Worm (Caenorhabditis elegans) whole organism, L3 larva: ENCODE measurements around the gene F41C3.11.

Source experiments
- aly-2 ChIP-seq: fragments of 150-350 bp; optimal IDR thresholded peaks from 2 replicates; lab custom pipeline; 2014; ENCODE audit warnings: missing biosample characterization, missing genetic modification characterization
- ama-1 ChIP-seq: fragments of 150-350 bp; optimal IDR thresholded peaks from 2 replicates; lab custom pipeline; 2018
- ceh-82 ChIP-seq: fragments of 150-350 bp; optimal IDR thresholded peaks from 2 replicates; lab custom pipeline; 2014; ENCODE audit warnings: missing biosample characterization, missing genetic modification characterization
- ceh-9 ChIP-seq: sonication (generic microtip); optimal IDR thresholded peaks from 2 replicates; lab custom pipeline; 2018; ENCODE audit warnings: missing biosample characterization, missing genetic modification characterization
- daf-12 ChIP-seq: fragments of 150-350 bp; optimal IDR thresholded peaks from 2 replicates; lab custom pipeline; 2014; ENCODE audit warnings: missing biosample characterization, missing genetic modification reagents, missing genetic modification characterization
- egl-5 ChIP-seq: fragments of 150-350 bp; optimal IDR thresholded peaks from 2 replicates; lab custom pipeline; 2017; ENCODE audit warnings: missing biosample characterization, missing genetic modification reagents, missing genetic modification characterization, inconsistent platforms
- elt-1 ChIP-seq: fragments of 150-350 bp; optimal IDR thresholded peaks from 2 replicates; lab custom pipeline; 2014; ENCODE audit warnings: missing biosample characterization, missing genetic modification characterization
- elt-2 ChIP-seq: sonication (generic microtip); optimal IDR thresholded peaks from 2 replicates; lab custom pipeline; 2016; ENCODE audit warnings: missing genetic modification reagents, mild to moderate bottlenecking, missing genetic modification characterization, missing compliant biosample characterization
- elt-3 ChIP-seq, 3 experiments: fragments of 150-350 bp in 1 of 3; sonication (generic microtip) in 2 of 3; optimal IDR thresholded peaks; 2 replicates in 2 of 3; 4 replicates in 1 of 3; lab custom pipeline; 2014 to 2017; ENCODE audit warnings: missing biosample characterization in 3 of 3, missing genetic modification characterization in 3 of 3
- fkh-10 ChIP-seq: sonication (generic microtip); optimal IDR thresholded peaks from 2 replicates; lab custom pipeline; 2017; ENCODE audit warnings: missing biosample characterization, missing genetic modification reagents, missing genetic modification characterization
- fkh-2 ChIP-seq: fragments of 150-350 bp; optimal IDR thresholded peaks from 2 replicates; lab custom pipeline; 2014; ENCODE audit warnings: missing biosample characterization, missing genetic modification reagents, missing genetic modification characterization
- fos-1 ChIP-seq: fragments of 150-350 bp; optimal IDR thresholded peaks from 2 replicates; lab custom pipeline; 2014; ENCODE audit warnings: missing biosample characterization, missing genetic modification characterization
- jun-1 ChIP-seq: fragments of 150-350 bp; optimal IDR thresholded peaks from 2 replicates; lab custom pipeline; 2014; ENCODE audit warnings: missing biosample characterization, missing genetic modification reagents, missing genetic modification characterization
- lin-15B ChIP-seq: fragments of 150-350 bp; optimal IDR thresholded peaks from 2 replicates; lab custom pipeline; 2014; ENCODE audit warnings: missing biosample characterization, missing genetic modification characterization
- lsy-12 ChIP-seq: sonication (generic microtip); optimal IDR thresholded peaks from 2 replicates; lab custom pipeline; 2016; ENCODE audit warnings: mild to moderate bottlenecking, missing genetic modification characterization, missing compliant biosample characterization
- mdl-1 ChIP-seq: fragments of 150-350 bp; optimal IDR thresholded peaks from 2 replicates; lab custom pipeline; 2014; ENCODE audit warnings: missing biosample characterization, missing genetic modification characterization
- mml-1 ChIP-seq: fragments of 150-350 bp; sonication (generic microtip); optimal IDR thresholded peaks from 3 replicates; lab custom pipeline; 2014; ENCODE audit warnings: missing biosample characterization, missing genetic modification characterization
- nfya-1 ChIP-seq: sonication (generic microtip); optimal IDR thresholded peaks from 2 replicates; lab custom pipeline; 2017; ENCODE audit warnings: missing genetic modification characterization, mild to moderate bottlenecking, missing compliant biosample characterization, antibody characterized with exemption, moderate library complexity; ENCODE audit not compliant: insufficient read depth
- nhr-11 ChIP-seq: fragments of 150-350 bp; optimal IDR thresholded peaks from 2 replicates; lab custom pipeline; 2014; ENCODE audit warnings: missing biosample characterization, missing genetic modification characterization
- nhr-12 ChIP-seq: fragments of 150-350 bp; optimal IDR thresholded peaks from 2 replicates; lab custom pipeline; 2014; ENCODE audit warnings: missing biosample characterization, missing genetic modification characterization
- nhr-23 ChIP-seq: fragments of 150-350 bp; optimal IDR thresholded peaks from 2 replicates; lab custom pipeline; 2014; ENCODE audit warnings: missing biosample characterization, missing genetic modification reagents, missing genetic modification characterization
- nhr-237 ChIP-seq: fragments of 150-350 bp; optimal IDR thresholded peaks from 2 replicates; lab custom pipeline; 2014; ENCODE audit warnings: missing biosample characterization, missing genetic modification characterization
- nhr-25 ChIP-seq: sonication (generic microtip); optimal IDR thresholded peaks from 2 replicates; lab custom pipeline; 2017; ENCODE audit warnings: missing biosample characterization, missing genetic modification characterization
- nhr-28 ChIP-seq: fragments of 150-350 bp; optimal IDR thresholded peaks from 2 replicates; lab custom pipeline; 2014; ENCODE audit warnings: missing biosample characterization, missing genetic modification characterization
- nhr-43 ChIP-seq: sonication (generic microtip); optimal IDR thresholded peaks from 2 replicates; lab custom pipeline; 2016; ENCODE audit warnings: mild to moderate bottlenecking, missing genetic modification characterization, missing compliant biosample characterization; ENCODE audit not compliant: poor library complexity, severe bottlenecking
- nhr-76 ChIP-seq: fragments of 150-350 bp; sonication (generic microtip); optimal IDR thresholded peaks from 5 replicates; lab custom pipeline; 2014; ENCODE audit warnings: missing biosample characterization, missing genetic modification characterization
- nhr-77 ChIP-seq: fragments of 150-350 bp; optimal IDR thresholded peaks from 2 replicates; lab custom pipeline; 2014; ENCODE audit warnings: missing biosample characterization, missing genetic modification characterization
- pha-4 ChIP-seq: fragments of 150-350 bp; optimal IDR thresholded peaks from 2 replicates; lab custom pipeline; 2014; ENCODE audit warnings: missing biosample characterization, missing genetic modification reagents, missing genetic modification characterization
- pqm-1 ChIP-seq: fragments of 150-350 bp; optimal IDR thresholded peaks from 2 replicates; lab custom pipeline; 2017; ENCODE audit warnings: missing biosample characterization, missing genetic modification characterization, inconsistent platforms
- sea-2 ChIP-seq: fragments of 150-350 bp; sonication (generic microtip); optimal IDR thresholded peaks from 4 replicates; lab custom pipeline; 2014; ENCODE audit warnings: missing biosample characterization, missing genetic modification reagents, missing genetic modification characterization
- skn-1 ChIP-seq: fragments of 150-350 bp; optimal IDR thresholded peaks from 2 replicates; lab custom pipeline; 2014; ENCODE audit warnings: missing biosample characterization, missing genetic modification characterization
- snpc-4 ChIP-seq: fragments of 150-350 bp; optimal IDR thresholded peaks from 2 replicates; lab custom pipeline; 2014; ENCODE audit warnings: missing biosample characterization, missing genetic modification characterization
- tbx-2 ChIP-seq: sonication (generic microtip); optimal IDR thresholded peaks from 2 replicates; lab custom pipeline; 2016; ENCODE audit warnings: mild to moderate bottlenecking, missing genetic modification characterization, missing compliant biosample characterization
- unc-39 ChIP-seq: sonication (generic microtip); optimal IDR thresholded peaks from 4 replicates; lab custom pipeline; 2017; ENCODE audit warnings: missing biosample characterization, missing genetic modification characterization
- unc-62 ChIP-seq: fragments of 150-350 bp; sonication (generic microtip); optimal IDR thresholded peaks from 4 replicates; lab custom pipeline; 2014; ENCODE audit warnings: missing biosample characterization, missing genetic modification reagents, missing genetic modification characterization
- zag-1 ChIP-seq: fragments of 150-350 bp; optimal IDR thresholded peaks from 2 replicates; lab custom pipeline; 2014; ENCODE audit warnings: missing biosample characterization, missing genetic modification characterization
- ztf-11 ChIP-seq: fragments of 150-350 bp; optimal IDR thresholded peaks from 2 replicates; lab custom pipeline; 2014; ENCODE audit warnings: missing biosample characterization, missing genetic modification characterization
- ztf-4 ChIP-seq: fragments of 150-350 bp; optimal IDR thresholded peaks from 2 replicates; lab custom pipeline; 2014; ENCODE audit warnings: missing biosample characterization, missing genetic modification characterization

Gene F41C3.11

ce11 chrII:4747063-4747462, 13.3 kb upstream of the F41C3.11 start:
- TF ChIP-seq pha-4: no peak
- peak; percentile 16 for TF ChIP-seq nhr-43
- TF ChIP-seq nfya-1 (tag; lab: Kevin White, UChicago): peak; percentile 51
- TF ChIP-seq snpc-4 (tag; lab: Kevin White, UChicago): no peak
- TF ChIP-seq mml-1: peak; percentile 27
- TF ChIP-seq nhr-25 (tag; lab: Kevin White, UChicago): peak; percentile 56

DNA sequence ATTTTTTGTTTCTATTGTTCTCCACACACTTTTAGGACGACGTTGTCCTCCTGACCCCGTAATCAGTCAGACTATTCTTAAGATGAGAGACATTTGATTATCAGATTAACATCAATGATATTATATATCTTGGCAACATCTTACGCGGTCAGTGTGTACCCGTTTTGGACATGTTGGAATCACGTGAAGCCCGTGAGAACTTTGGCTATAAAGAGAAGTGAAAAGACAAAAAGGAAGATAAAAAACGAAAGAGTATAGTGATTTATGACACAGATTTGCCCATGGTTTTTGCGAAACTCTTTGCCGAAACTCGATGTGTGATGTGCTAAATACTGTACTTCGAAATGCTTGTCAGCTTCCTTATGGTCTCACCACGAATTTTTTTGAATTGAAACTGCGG, 11.5 kb upstream of the F41C3.11 start:
- TF ChIP-seq skn-1 (tag; lab: Kevin White, UChicago) (no peak), unc-62 (no peak), elt-1 (tag; lab: Kevin White, UChicago) (no peak), sea-2 (GFP tag; lab: Kevin White, UChicago) (no peak), tbx-2 (tag; lab: Kevin White, UChicago) (peak; percentile 24), elt-3 (tag; optimal IDR thresholded peaks at IDR 0.05; lab: Kevin White, UChicago) (peak in 2 of 3 experiments; percentile 24 to 78), elt-2 (peak; percentile 1), ama-1 (lab: Kevin White, UChicago) (no peak), nhr-76 (tag; lab: Kevin White, UChicago) (no peak), egl-5 (tag; lab: Kevin White, UChicago) (no peak), nhr-25 (tag; lab: Kevin White, UChicago) (peak; percentile 88), ztf-4 (tag; lab: Kevin White, UChicago) (no peak), nhr-23 (tag; lab: Kevin White, UChicago) (peak; percentile 92), fkh-2 (tag; lab: Kevin White, UChicago) (no peak), ztf-11 (no peak), lin-15B (tag; lab: Kevin White, UChicago) (no peak), nhr-28 (no peak), mml-1 (peak; percentile 34), daf-12 (tag; lab: Kevin White, UChicago) (no peak), fkh-10 (GFP tag; lab: Kevin White, UChicago) (no peak), nhr-12 (tag; lab: Kevin White, UChicago) (no peak), pha-4 (no peak), nhr-11 (tag; lab: Kevin White, UChicago) (peak; percentile 84), nfya-1 (tag; lab: Kevin White, UChicago) (peak; percentile 3), aly-2 (tag; lab: Kevin White, UChicago) (no peak), lsy-12 (tag; lab: Kevin White, UChicago) (peak; percentile 52), ceh-82 (no peak), fos-1 (tag; lab: Kevin White, UChicago) (no peak), nhr-43 (peak; percentile 95), unc-39 (tag; lab: Kevin White, UChicago) (no peak), mdl-1 (tag; lab: Kevin White, UChicago) (no peak), pqm-1 (tag; lab: Kevin White, UChicago) (no peak), zag-1 (no peak), nhr-77 (tag; lab: Kevin White, UChicago) (no peak), nhr-237 (tag; lab: Kevin White, UChicago) (no peak)

DNA sequence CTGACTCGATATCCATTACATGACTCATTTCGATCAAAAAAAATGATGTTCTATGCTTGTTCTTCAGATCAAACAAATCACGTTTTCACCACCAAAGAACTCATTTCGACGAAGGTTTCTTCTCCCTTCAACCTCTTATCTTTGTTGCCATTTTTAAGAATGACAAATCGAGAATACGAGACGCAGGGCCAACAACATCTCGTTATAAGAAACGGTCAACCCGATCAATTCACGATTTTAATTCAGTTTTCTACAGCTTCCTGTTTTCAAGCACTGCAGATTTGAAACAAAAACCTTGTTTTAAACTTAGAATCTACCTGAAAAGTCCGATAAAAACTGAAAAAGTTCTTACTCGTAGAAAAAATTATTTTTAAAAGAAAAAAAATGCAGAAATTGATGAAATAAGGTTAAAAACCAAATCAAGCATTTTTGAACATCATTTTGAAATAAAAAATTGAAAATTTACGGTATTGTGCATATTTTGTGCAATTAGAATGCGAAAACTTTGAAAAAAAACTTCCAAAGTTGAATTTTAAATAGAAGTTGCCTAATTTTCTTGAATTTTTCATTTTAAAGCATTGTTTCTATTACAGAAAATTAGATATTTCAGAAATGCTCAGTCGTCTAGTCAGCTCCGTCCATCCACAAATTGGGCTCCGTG, 7.9 kb upstream of the F41C3.11 start, which contains the start of gene acs-11:
Gene acs-11 (plus strand): TSS at position 611 of the 661 bp plus-strand sequence.
- TF ChIP-seq nhr-43 (no peak), nhr-25 (tag; lab: Kevin White, UChicago) (no peak), pqm-1 (tag; lab: Kevin White, UChicago) (peak; percentile 39), elt-2 (peak; percentile 62), nhr-23 (tag; lab: Kevin White, UChicago) (peak; percentile 29), ceh-9 (tag; lab: Kevin White, UChicago) (no peak), lsy-12 (tag; lab: Kevin White, UChicago) (peak; percentile 33), jun-1 (peak; percentile 12)
